Worm (Caenorhabditis elegans) whole organism, L4 larva: ENCODE measurements around the gene faxc-2.

Experiments
- ama-1 ChIP-seq: fragments of 150-350 bp; optimal IDR thresholded peaks from 2 replicates; lab custom pipeline; 2014; ENCODE audit warnings: inconsistent platforms, mixed read lengths
- ceh-62 ChIP-seq: sonication (generic microtip); optimal IDR thresholded peaks from 2 replicates; lab custom pipeline; 2017; ENCODE audit warnings: missing biosample characterization, missing genetic modification characterization
- dmd-9 ChIP-seq: fragments of 200-800 bp; sonication (Bioruptor generic); IDR thresholded peaks from 2 replicates; pipeline ENCODE4 v1.3.6; 2022; ENCODE audit warnings: missing genetic modification reagents, missing genetic modification characterization, missing compliant biosample characterization
- fkh-10 ChIP-seq: fragments of 150-350 bp; optimal IDR thresholded peaks from 2 replicates; lab custom pipeline; 2014; ENCODE audit warnings: missing biosample characterization, missing genetic modification reagents, missing genetic modification characterization
- mxl-3 ChIP-seq: fragments of 200-800 bp; sonication (Bioruptor generic); optimal IDR thresholded peaks from 2 replicates; lab custom pipeline; 2018; ENCODE audit warnings: mild to moderate bottlenecking, missing genetic modification characterization, missing compliant biosample characterization
- nhr-111 ChIP-seq: fragments of 200-800 bp; sonication (Bioruptor generic); optimal IDR thresholded peaks from 2 replicates; lab custom pipeline; 2018; ENCODE audit warnings: mild to moderate bottlenecking, missing genetic modification characterization, missing compliant biosample characterization
- nhr-237 ChIP-seq: sonication (generic microtip); optimal IDR thresholded peaks from 2 replicates; lab custom pipeline; 2017; ENCODE audit warnings: missing biosample characterization, missing genetic modification characterization
- nhr-6 ChIP-seq: fragments of 150-350 bp; optimal IDR thresholded peaks from 2 replicates; lab custom pipeline; 2014; ENCODE audit warnings: missing biosample characterization, missing genetic modification characterization
- zag-1 ChIP-seq: fragments of 150-350 bp; optimal IDR thresholded peaks from 2 replicates; lab custom pipeline; 2014; ENCODE audit warnings: missing biosample characterization, missing genetic modification characterization

DNA sequence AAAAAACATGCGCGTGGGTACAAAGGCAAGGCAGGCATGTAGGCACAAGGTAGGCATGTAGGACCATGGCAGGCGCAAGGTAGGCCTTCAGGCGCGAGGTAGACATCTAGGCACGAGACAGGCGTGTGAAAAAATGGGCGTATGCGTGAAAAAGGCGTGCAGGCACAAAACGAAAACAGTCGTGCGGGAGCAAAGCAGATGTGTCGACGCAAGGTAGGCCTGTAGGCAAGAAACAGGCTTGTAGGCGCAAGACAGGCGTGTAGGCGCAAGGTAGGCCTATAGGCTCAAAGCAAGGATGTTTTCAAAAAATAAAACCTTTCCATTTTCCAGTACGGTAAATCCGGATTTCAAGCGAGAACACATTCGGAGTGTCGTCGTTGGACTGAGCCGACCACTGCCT is 30.4 kb upstream of the faxc-2 start:
- TF ChIP-seq dmd-9 (GFP tag; lab: Robert Waterston, UW), result no peak
- no peak for TF ChIP-seq nhr-237 (tag; lab: Kevin White, UChicago)
- no peak for TF ChIP-seq nhr-111 (GFP tag; lab: Kevin White, UChicago)
- no peak for TF ChIP-seq nhr-6 (tag; lab: Kevin White, UChicago)
- TF ChIP-seq mxl-3, result no peak
- no peak for TF ChIP-seq ama-1
- no peak for TF ChIP-seq fkh-10
- TF ChIP-seq zag-1 (tag; lab: Kevin White, UChicago), result no peak
- no peak for TF ChIP-seq ceh-62
